Worm (Caenorhabditis elegans) whole organism, L3 larva: ENCODE results near the gene srt-11.

Source experiments
- eor-1 ChIP-seq, 2 experiments: fragments of 150-350 bp; optimal IDR thresholded peaks; 2 replicates each; lab custom pipeline; 2014 to 2018; ENCODE audit warnings: missing biosample characterization in 2 of 2, missing genetic modification characterization in 2 of 2
- fos-1 ChIP-seq: fragments of 150-350 bp; optimal IDR thresholded peaks from 2 replicates; lab custom pipeline; 2014; ENCODE audit warnings: missing biosample characterization, missing genetic modification characterization
- nfya-1 ChIP-seq: sonication (generic microtip); optimal IDR thresholded peaks from 2 replicates; lab custom pipeline; 2017; ENCODE audit warnings: missing genetic modification characterization, mild to moderate bottlenecking, missing compliant biosample characterization, antibody characterized with exemption, moderate library complexity; ENCODE audit not compliant: insufficient read depth
- nhr-11 ChIP-seq: fragments of 150-350 bp; optimal IDR thresholded peaks from 2 replicates; lab custom pipeline; 2014; ENCODE audit warnings: missing biosample characterization, missing genetic modification characterization
- pqm-1 ChIP-seq: fragments of 150-350 bp; optimal IDR thresholded peaks from 2 replicates; lab custom pipeline; 2017; ENCODE audit warnings: missing biosample characterization, missing genetic modification characterization, inconsistent platforms

The srt-11 gene

DNA sequence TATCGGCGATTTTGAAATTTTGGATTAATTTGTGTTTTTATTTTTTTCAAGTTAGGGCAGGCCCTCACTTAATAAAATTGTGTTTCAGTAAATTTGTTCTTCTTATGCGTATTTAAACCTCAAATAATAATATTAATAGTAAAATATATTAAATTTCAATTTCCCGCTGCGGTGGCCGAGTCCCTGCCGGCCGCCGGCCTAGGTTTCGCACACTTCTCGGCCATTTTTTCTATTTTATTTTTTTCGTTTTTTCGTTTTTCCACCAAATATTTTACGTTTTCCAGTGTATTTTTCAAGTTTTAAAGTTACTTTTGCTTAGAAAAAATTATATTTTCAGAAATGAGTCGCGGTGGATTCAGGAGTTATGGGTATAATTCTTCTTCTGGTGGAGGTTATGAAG, 51.1 kb downstream of the srt-11 start, which contains the start of gene rbm-28 (continued):
- TF ChIP-seq nhr-11 (tag; lab: Kevin White, UChicago) (no peak), fos-1 (no peak), pqm-1 (no peak), eor-1 (tag; optimal IDR thresholded peaks at IDR 0.05; lab: Kevin White, UChicago) (no peak), nfya-1 (tag; lab: Kevin White, UChicago) (peak; percentile 31)
